Fruit fly (Drosophila melanogaster): ENCODE data around the gene CG13895.

Gene CG13895

dm6 chr3L:749199-749538 is 41.2 kb upstream of the CG13895 start, which contains the start of gene emc (continued):
- TF ChIP-seq CG14014 (GFP tag; IDR thresholded peaks at IDR 0.05): peak; percentile 27; the same call in 1 of the 2 replicates
- no peak for TF ChIP-seq CG30431 (GFP tag; optimal IDR thresholded peaks at IDR 0.05)
- no peak for TF ChIP-seq slp2 (GFP tag; optimal IDR thresholded peaks at IDR 0.05)
- TF ChIP-seq lbe (GFP tag; optimal IDR thresholded peaks at IDR 0.05): peak; percentile 71
- no peak for TF ChIP-seq CG13123 (GFP tag; optimal IDR thresholded peaks at IDR 0.05)
- no peak for TF ChIP-seq eve (GFP tag; optimal IDR thresholded peaks at IDR 0.05)
- TF ChIP-seq CG8924 (tag; optimal IDR thresholded peaks at IDR 0.05): peak; percentile 45
- no peak for TF ChIP-seq HmgD (GFP tag; optimal IDR thresholded peaks at IDR 0.05)
- no peak for TF ChIP-seq klu (GFP tag; IDR thresholded peaks at IDR 0.05)
- TF ChIP-seq jing (GFP tag; optimal IDR thresholded peaks at IDR 0.05): peak; percentile 70
- no peak for TF ChIP-seq wor (GFP tag; IDR thresholded peaks at IDR 0.05)
- TF ChIP-seq CG1647 (GFP tag; optimal IDR thresholded peaks at IDR 0.05): no peak
- TF ChIP-seq bowl (GFP tag; IDR thresholded peaks at IDR 0.05): peak; percentile 80; the same call in 1 of the 2 replicates
- TF ChIP-seq Tbp (GFP tag; optimal IDR thresholded peaks at IDR 0.05): no peak
- peak; percentile 75 for TF ChIP-seq CG5180 (GFP tag; optimal IDR thresholded peaks at IDR 0.05)
- no peak for TF ChIP-seq CG15073 (GFP tag; optimal IDR thresholded peaks at IDR 0.05)
- no peak for TF ChIP-seq Stat92E (GFP tag; optimal IDR thresholded peaks at IDR 0.05)
- TF ChIP-seq CG12299 (tag; optimal IDR thresholded peaks at IDR 0.05): peak; percentile 52
- no peak for TF ChIP-seq tgo (GFP tag; IDR thresholded peaks at IDR 0.05)
- TF ChIP-seq Fer1 (GFP tag; optimal IDR thresholded peaks at IDR 0.05): peak; percentile 77
- no peak for TF ChIP-seq ham (GFP tag; IDR thresholded peaks at IDR 0.05)
- TF ChIP-seq CG8089 (GFP tag; optimal IDR thresholded peaks at IDR 0.05): peak; percentile 14
- TF ChIP-seq CTCF (GFP tag; optimal IDR thresholded peaks at IDR 0.05): no peak
- peak; percentile 90 for TF ChIP-seq nom (GFP tag; optimal IDR thresholded peaks at IDR 0.05)
- peak; percentile 16 for TF ChIP-seq CG4854 (GFP tag; optimal IDR thresholded peaks at IDR 0.05)
- TF ChIP-seq disco-r (GFP tag; optimal IDR thresholded peaks at IDR 0.05): no peak
- peak; percentile 30 for TF ChIP-seq org-1 (GFP tag; optimal IDR thresholded peaks at IDR 0.05)
- TF ChIP-seq Lhr (GFP tag; optimal IDR thresholded peaks at IDR 0.05): no peak
- peak; percentile 66 for TF ChIP-seq ac (GFP tag; optimal IDR thresholded peaks at IDR 0.05)
- TF ChIP-seq CG32767 (GFP tag; IDR thresholded peaks at IDR 0.05): peak; percentile 37; the same call in 1 of the 2 replicates
- TF ChIP-seq CG13424 (tag; optimal IDR thresholded peaks at IDR 0.05): peak; percentile 3
- TF ChIP-seq CG17802 (tag; optimal IDR thresholded peaks at IDR 0.05): no peak
- TF ChIP-seq CG9932 (GFP tag; IDR thresholded peaks at IDR 0.05): peak; percentile 45; the same call in 1 of the 2 replicates
- TF ChIP-seq Gug (GFP tag; IDR thresholded peaks at IDR 0.05): peak; percentile 17; the same call in 1 of the 4 replicates
- TF ChIP-seq D (optimal IDR thresholded peaks at IDR 0.05): no peak
- peak; percentile 22 for TF ChIP-seq D (GFP tag; optimal IDR thresholded peaks at IDR 0.05)
- TF ChIP-seq ara (GFP tag; IDR thresholded peaks at IDR 0.05): no peak
- no peak for TF ChIP-seq hbn (GFP tag; IDR thresholded peaks at IDR 0.05; ENCODE audit: partially characterized antibody)
- TF ChIP-seq Pdp1 (GFP tag; optimal IDR thresholded peaks at IDR 0.05): peak; percentile 30 to 36
- peak; percentile 61 for TF ChIP-seq Hand (GFP tag; optimal IDR thresholded peaks at IDR 0.05)
- TF ChIP-seq ase (GFP tag; IDR thresholded peaks at IDR 0.05): peak; percentile 33; the same call in 2 of the 3 replicates
- peak; percentile 45 for TF ChIP-seq CG2120 (GFP tag; optimal IDR thresholded peaks at IDR 0.05)
- peak; percentile 10; the same call in 1 of the 2 replicates for TF ChIP-seq E2f1 (GFP tag; IDR thresholded peaks at IDR 0.05)
- TF ChIP-seq gcm2 (GFP tag; optimal IDR thresholded peaks at IDR 0.05): no peak
- no peak for TF ChIP-seq pzg (GFP tag; optimal IDR thresholded peaks at IDR 0.05)
- no peak for TF ChIP-seq ttk (GFP tag; IDR thresholded peaks at IDR 0.05)
- peak; percentile 47 for TF ChIP-seq ERR (GFP tag; optimal IDR thresholded peaks at IDR 0.05)
- peak; percentile 28 for TF ChIP-seq CG3995 (GFP tag; optimal IDR thresholded peaks at IDR 0.05)
- peak; percentile 91 for TF ChIP-seq mirr (GFP tag; optimal IDR thresholded peaks at IDR 0.05)
- no peak for TF ChIP-seq CG6175 (GFP tag; IDR thresholded peaks at IDR 0.05)
- TF ChIP-seq ro (GFP tag; IDR thresholded peaks at IDR 0.05): no peak
- TF ChIP-seq CG17829 (tag; optimal IDR thresholded peaks at IDR 0.05): peak; percentile 73
- no peak for TF ChIP-seq Gsc (GFP tag; IDR thresholded peaks at IDR 0.05)

All from whole organism, embryonic.